Worm (Caenorhabditis elegans): ENCODE results near the gene srw-73.

The srw-73 gene

ce11 chrV:16581061-16581460 is 7.3 kb downstream of the srw-73 start:
- TF ChIP-seq lsy-2 (tag; optimal IDR thresholded peaks at IDR 0.05) (no peak), ceh-43 (GFP tag; optimal IDR thresholded peaks at IDR 0.05) (no peak)

- TF ChIP-seq ceh-83 (GFP tag; optimal IDR thresholded peaks at IDR 0.05) (no peak), lin-32 (GFP tag; optimal IDR thresholded peaks at IDR 0.05) (no peak), lin-13 (tag; optimal IDR thresholded peaks at IDR 0.05) (no peak), flh-1 (GFP tag; optimal IDR thresholded peaks at IDR 0.05) (no peak), unc-62 (GFP tag; optimal IDR thresholded peaks at IDR 0.05) (no peak), nhr-28 (tag; optimal IDR thresholded peaks at IDR 0.05) (no peak), mep-1 (tag; optimal IDR thresholded peaks at IDR 0.05) (no peak), M03D4.4 (tag; optimal IDR thresholded peaks at IDR 0.05) (no peak), ham-2 (GFP tag; optimal IDR thresholded peaks at IDR 0.05) (no peak), unc-39 (tag; optimal IDR thresholded peaks at IDR 0.05) (no peak), tbx-8 (GFP tag; optimal IDR thresholded peaks at IDR 0.05) (no peak)
Measured at ce11 chrV:16580424-16580823, 7.9 kb downstream of the srw-73 start, which contains the start of gene nhr-271. Gene nhr-271, minus strand, starts transcription at chrV:16580524.

DNA sequence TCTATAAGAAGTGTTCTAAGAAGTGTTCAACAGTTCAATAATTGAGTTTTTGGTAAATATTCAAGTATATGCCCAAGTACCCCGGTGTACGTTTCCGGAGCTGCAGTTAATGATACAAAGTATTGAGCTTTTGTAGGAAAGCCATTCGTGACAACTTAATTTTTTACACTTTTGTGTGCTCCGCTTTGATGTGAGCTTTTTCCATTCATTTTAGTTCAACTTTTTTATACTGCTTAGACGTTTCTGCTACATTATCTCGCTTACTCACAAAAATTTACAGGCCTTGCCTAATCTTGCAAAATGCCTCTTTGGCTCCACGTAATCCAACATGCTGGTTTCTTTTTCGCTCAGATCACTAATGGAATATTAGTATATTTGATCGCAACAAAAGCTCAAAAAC is 12.4 kb downstream of the srw-73 start, which contains the start of gene str-151:
Gene str-151 (plus strand): TSS at position 301 of the 400 bp plus-strand sequence.
- TF ChIP-seq unc-120 (tag; optimal IDR thresholded peaks at IDR 0.05; ENCODE audit: poor library complexity, severe bottlenecking) (no peak), ztf-11 (tag; optimal IDR thresholded peaks at IDR 0.05) (no peak), cnd-1 (tag; optimal IDR thresholded peaks at IDR 0.05) (no peak), flh-1 (GFP tag; optimal IDR thresholded peaks at IDR 0.05) (no peak), nhr-2 (tag; optimal IDR thresholded peaks at IDR 0.05) (no peak), drap-1 (GFP tag; optimal IDR thresholded peaks at IDR 0.05) (no peak), sptf-1 (tag; optimal IDR thresholded peaks at IDR 0.05) (no peak), ceh-43 (GFP tag; optimal IDR thresholded peaks at IDR 0.05) (no peak), elt-1 (tag; optimal IDR thresholded peaks at IDR 0.05; ENCODE audit: borderline replicate concordance, insufficient read depth) (no peak), bed-3 (GFP tag; optimal IDR thresholded peaks at IDR 0.05) (no peak), ceh-39 (tag; optimal IDR thresholded peaks at IDR 0.05) (no peak), mep-1 (tag; optimal IDR thresholded peaks at IDR 0.05) (no peak), mab-5 (tag; optimal IDR thresholded peaks at IDR 0.05) (no peak), unc-39 (tag; optimal IDR thresholded peaks at IDR 0.05) (no peak), elt-3 (tag; optimal IDR thresholded peaks at IDR 0.05) (no peak)

DNA sequence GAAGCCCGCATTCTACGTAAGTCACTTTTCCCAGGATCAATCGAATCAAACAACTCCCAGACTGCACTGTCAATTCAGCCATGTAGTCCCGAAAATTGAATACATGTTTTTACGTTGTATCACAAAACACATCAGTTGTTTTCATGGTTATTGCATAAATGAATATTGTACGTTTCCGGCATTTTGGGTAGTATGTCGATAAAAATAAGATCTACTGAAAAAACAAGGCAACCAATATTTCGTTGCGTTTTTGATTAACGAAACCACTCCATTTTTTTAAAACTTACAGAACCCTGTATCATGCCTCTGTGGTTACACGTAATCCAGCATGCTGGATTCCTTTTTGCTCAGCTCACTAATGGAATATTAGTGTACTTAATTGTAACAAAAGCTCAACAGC is 15.2 kb downstream of the srw-73 start, which contains the start of gene str-149:
Gene str-149 (plus strand): TSS at position 301 of the 400 bp plus-strand sequence.
- TF ChIP-seq unc-62 (GFP tag; optimal IDR thresholded peaks at IDR 0.05) (no peak), tbx-8 (GFP tag; optimal IDR thresholded peaks at IDR 0.05) (no peak), hlh-1 (tag; optimal IDR thresholded peaks at IDR 0.05) (no peak), unc-39 (tag; optimal IDR thresholded peaks at IDR 0.05) (no peak), elt-1 (tag; optimal IDR thresholded peaks at IDR 0.05; ENCODE audit: borderline replicate concordance, insufficient read depth) (no peak), lin-32 (GFP tag; optimal IDR thresholded peaks at IDR 0.05) (no peak), bed-3 (GFP tag; optimal IDR thresholded peaks at IDR 0.05) (no peak), ceh-39 (tag; optimal IDR thresholded peaks at IDR 0.05) (no peak), sem-2 (GFP tag; optimal IDR thresholded peaks at IDR 0.05) (no peak), sptf-1 (tag; optimal IDR thresholded peaks at IDR 0.05) (no peak), pha-4 (tag; optimal IDR thresholded peaks at IDR 0.05) (no peak), nhr-2 (tag; optimal IDR thresholded peaks at IDR 0.05) (no peak), snpc-4 (tag; optimal IDR thresholded peaks at IDR 0.05) (no peak), elt-3 (tag; optimal IDR thresholded peaks at IDR 0.05) (no peak), unc-120 (tag; optimal IDR thresholded peaks at IDR 0.05; ENCODE audit: poor library complexity, severe bottlenecking) (no peak), ham-2 (GFP tag; optimal IDR thresholded peaks at IDR 0.05) (no peak), nhr-12 (tag; optimal IDR thresholded peaks at IDR 0.05) (no peak)

ce11 chrV:16570697-16571096 is 17.6 kb downstream of the srw-73 start, which contains the start of gene nhr-233:
Gene nhr-233, minus strand, starts transcription at chrV:16570797.
- no peak for TF ChIP-seq mep-1 (tag; optimal IDR thresholded peaks at IDR 0.05)
- TF ChIP-seq snpc-4 (tag; optimal IDR thresholded peaks at IDR 0.05) = no peak
- no peak for TF ChIP-seq hlh-1 (tag; optimal IDR thresholded peaks at IDR 0.05)
- TF ChIP-seq zip-8 (tag; optimal IDR thresholded peaks at IDR 0.05) = no peak

- TF ChIP-seq mab-5 (tag; optimal IDR thresholded peaks at IDR 0.05) (no peak), ham-2 (GFP tag; optimal IDR thresholded peaks at IDR 0.05) (no peak), pha-4 (tag; optimal IDR thresholded peaks at IDR 0.05) (no peak), nhr-28 (tag; optimal IDR thresholded peaks at IDR 0.05) (no peak), unc-62 (GFP tag; optimal IDR thresholded peaks at IDR 0.05) (no peak), cnd-1 (tag; optimal IDR thresholded peaks at IDR 0.05) (no peak), elt-1 (tag; optimal IDR thresholded peaks at IDR 0.05; ENCODE audit: borderline replicate concordance, insufficient read depth) (no peak), ces-1 (GFP tag; optimal IDR thresholded peaks at IDR 0.05) (no peak), nhr-12 (tag; optimal IDR thresholded peaks at IDR 0.05) (no peak), nhr-76 (tag; optimal IDR thresholded peaks at IDR 0.05) (no peak)
Measured at ce11 chrV:16568056-16568455, 20.3 kb downstream of the srw-73 start.
